Fruit fly (Drosophila melanogaster): ENCODE measurements around the gene CG16863.

- TF ChIP-seq CTCF (optimal IDR thresholded peaks at IDR 0.05): no peak
- no peak for TF ChIP-seq CG8478 (optimal IDR thresholded peaks at IDR 0.05)
These were observed 22.9 kb downstream of the CG16863 start, which contains the start of gene Sos for dm6 chr2L:13813604-13814178.

All from S2 (cell line).